Worm (Caenorhabditis elegans) whole organism, L1 larva: Measurements from ENCODE around the gene C34C12.7.

Experiments
- aly-2 ChIP-seq: fragments of 150-350 bp; optimal IDR thresholded peaks from 2 replicates; lab custom pipeline; 2014; ENCODE audit warnings: missing biosample characterization, missing genetic modification characterization
- ceh-88 ChIP-seq: fragments of 200-800 bp; sonication (Bioruptor generic); IDR thresholded peaks from 2 replicates; pipeline ENCODE4 v1.3.6; 2022; ENCODE audit warnings: missing genetic modification characterization, missing compliant biosample characterization
- ces-1 ChIP-seq: fragments of 150-350 bp; optimal IDR thresholded peaks from 2 replicates; lab custom pipeline; 2014; ENCODE audit warnings: missing biosample characterization, missing genetic modification reagents, missing genetic modification characterization
- dpl-1 ChIP-seq, 3 experiments: fragments of 150-350 bp in 2 of 3; sonication (generic microtip) in 1 of 3; optimal IDR thresholded peaks; 2 replicates each; lab custom pipeline; 2014 to 2017; ENCODE audit warnings: missing biosample characterization in 3 of 3, missing genetic modification characterization in 3 of 3, missing genetic modification reagents in 3 of 3
- elt-3 ChIP-seq, 6 experiments: fragments of 150-350 bp in 1 of 6; sonication (generic microtip); optimal IDR thresholded peaks; 2 replicates each; lab custom pipeline; 2017 to 2018; ENCODE audit warnings: missing biosample characterization in 6 of 6, missing genetic modification characterization in 6 of 6, inconsistent platforms in 1 of 6
- mdl-1 ChIP-seq, 2 experiments: fragments of 150-350 bp; optimal IDR thresholded peaks; 2 replicates each; lab custom pipeline; 2014 to 2017; ENCODE audit warnings: missing biosample characterization in 2 of 2, missing genetic modification characterization in 2 of 2, inconsistent platforms in 1 of 2
- nhr-20 ChIP-seq: sonication (generic microtip); optimal IDR thresholded peaks from 2 replicates; lab custom pipeline; 2016; ENCODE audit warnings: mild to moderate bottlenecking, missing genetic modification characterization, missing compliant biosample characterization
- skn-1 ChIP-seq: fragments of 150-350 bp; optimal IDR thresholded peaks from 2 replicates; lab custom pipeline; 2014; ENCODE audit warnings: missing biosample characterization, missing genetic modification characterization
- tbx-2 ChIP-seq: sonication (generic microtip); optimal IDR thresholded peaks from 2 replicates; lab custom pipeline; 2016; ENCODE audit warnings: missing genetic modification characterization, missing compliant biosample characterization

DNA sequence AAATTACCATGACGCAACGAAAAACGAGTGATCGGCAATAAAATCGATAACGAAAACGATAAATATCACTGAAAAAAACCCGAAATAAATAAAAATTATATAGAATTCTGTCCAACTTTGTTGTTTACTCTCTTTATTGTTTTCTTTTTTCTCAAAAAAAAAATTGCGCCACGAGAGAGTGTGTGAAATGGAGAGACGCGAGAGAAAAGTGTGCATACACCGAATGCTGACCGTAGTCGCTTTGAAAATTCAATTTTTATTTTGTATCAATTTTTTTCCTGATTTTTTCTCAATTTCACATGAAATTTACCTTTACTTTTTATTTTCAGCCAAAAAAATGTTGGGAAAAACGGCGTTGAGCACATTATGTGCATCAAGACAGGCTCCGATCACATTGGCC lies 21.8 kb upstream of the C34C12.7 start, which contains the start of the genes M01F1.4 and mrpl-35:
- TF ChIP-seq ces-1: no peak
- TF ChIP-seq ceh-88 (GFP tag; lab: Robert Waterston, UW): no peak
- TF ChIP-seq aly-2 (tag; lab: Kevin White, UChicago): no peak
- peak; percentile 57 for TF ChIP-seq nhr-20 (tag; lab: Kevin White, UChicago)
- TF ChIP-seq mdl-1 (tag; optimal IDR thresholded peaks at IDR 0.05; lab: Kevin White, UChicago): peak in 1 of 2 experiments; percentile 2
- peak in 1 of 6 experiments; percentile 63 for TF ChIP-seq elt-3 (tag; optimal IDR thresholded peaks at IDR 0.05; lab: Kevin White, UChicago)
- TF ChIP-seq dpl-1 (GFP tag; optimal IDR thresholded peaks at IDR 0.05; lab: Kevin White, UChicago): peak; percentile 34 to 78 (median 61)
- peak; percentile 23 for TF ChIP-seq tbx-2 (tag; lab: Kevin White, UChicago)
- peak; percentile 72 for TF ChIP-seq skn-1 (tag; lab: Kevin White, UChicago)
